Worm (Caenorhabditis elegans): ENCODE measurements around the gene crn-3.

crn-3 gene

DNA sequence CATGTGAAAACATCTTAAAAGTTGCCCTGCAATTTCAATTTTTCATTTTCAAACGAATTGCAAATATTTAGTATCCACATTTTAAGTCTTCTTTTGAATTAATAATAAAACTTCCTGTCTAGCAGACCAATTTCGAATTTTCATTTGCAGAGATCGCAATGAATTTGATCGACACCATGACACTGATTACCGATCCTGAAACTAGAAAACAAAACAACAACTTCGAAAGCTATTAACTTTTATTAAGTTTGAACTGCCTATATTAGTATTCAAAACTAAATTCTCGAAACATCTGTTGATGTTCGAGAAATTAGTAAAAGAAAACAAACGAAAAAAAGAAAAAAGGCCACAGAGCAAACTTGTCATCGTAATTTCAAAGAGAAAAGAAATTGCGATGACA is 13.7 kb upstream of the crn-3 start (continued):
- TF ChIP-seq ZK185.1 (tag; optimal IDR thresholded peaks at IDR 0.05; ENCODE audit: poor library complexity, severe bottlenecking) (no peak), F39B2.1 (GFP tag; IDR thresholded peaks at IDR 0.05) (no peak), nhr-90 (tag; optimal IDR thresholded peaks at IDR 0.05) (no peak), F57C9.4 (tag; optimal IDR thresholded peaks at IDR 0.05) (no peak), rec-8 (tag; optimal IDR thresholded peaks at IDR 0.05) (no peak), sea-2 (GFP tag; IDR thresholded peaks at IDR 0.05) (no peak), ama-1 (optimal IDR thresholded peaks at IDR 0.05) (no peak), ama-1 (GFP tag; optimal IDR thresholded peaks at IDR 0.05) (peak in 1 of 2 experiments; percentile 67), dpff-1 (tag; optimal IDR thresholded peaks at IDR 0.05) (no peak), tbx-9 (tag; optimal IDR thresholded peaks at IDR 0.05; ENCODE audit: borderline replicate concordance) (no peak), athp-1 (tag; optimal IDR thresholded peaks at IDR 0.05) (no peak), zfh-2 (GFP tag; conservative IDR thresholded peaks at IDR 0.05) (no peak), F23B12.7 (tag; optimal IDR thresholded peaks at IDR 0.05; ENCODE audit: insufficient read depth) (no peak), dox-1 (GFP tag; IDR thresholded peaks at IDR 0.05) (no peak), madf-8 (GFP tag; conservative IDR thresholded peaks at IDR 0.05) (no peak), gei-17 (GFP tag; optimal IDR thresholded peaks at IDR 0.05) (no peak), ztf-18 (tag; optimal IDR thresholded peaks at IDR 0.05) (no peak), Y79H2A.3 (GFP tag; conservative IDR thresholded peaks at IDR 0.05) (no peak), hlh-26 (GFP tag; conservative IDR thresholded peaks at IDR 0.05) (no peak), sdz-38 (tag; optimal IDR thresholded peaks at IDR 0.05) (no peak), ztf-6 (GFP tag; IDR thresholded peaks at IDR 0.05) (no peak), nhr-179 (tag; optimal IDR thresholded peaks at IDR 0.05) (no peak), ccch-3 (GFP tag; optimal IDR thresholded peaks at IDR 0.05) (no peak), ztf-26 (tag; optimal IDR thresholded peaks at IDR 0.05) (no peak), aptf-2 (GFP tag; conservative IDR thresholded peaks at IDR 0.05) (no peak), B0261.1 (tag; optimal IDR thresholded peaks at IDR 0.05) (no peak), bed-2 (GFP tag; IDR thresholded peaks at IDR 0.05) (no peak), D2030.7 (GFP tag; IDR thresholded peaks at IDR 0.05) (no peak), ceh-27 (GFP tag; optimal IDR thresholded peaks at IDR 0.05) (no peak), C17E4.6 (GFP tag; IDR thresholded peaks at IDR 0.05) (no peak), ceh-79 (tag; optimal IDR thresholded peaks at IDR 0.05) (no peak), lin-54 (GFP tag; optimal IDR thresholded peaks at IDR 0.05) (peak; percentile 24), B0019.2 (GFP tag; conservative IDR thresholded peaks at IDR 0.05) (no peak), lsy-27 (tag; optimal IDR thresholded peaks at IDR 0.05; ENCODE audit: borderline replicate concordance, insufficient read depth) (no peak), T07F8.4 (tag; optimal IDR thresholded peaks at IDR 0.05) (no peak), attf-5 (GFP tag; optimal IDR thresholded peaks at IDR 0.05) (no peak), T26A5.8 (tag; optimal IDR thresholded peaks at IDR 0.05) (no peak), Y95B8A.8 (GFP tag; IDR thresholded peaks at IDR 0.05) (no peak)

DNA sequence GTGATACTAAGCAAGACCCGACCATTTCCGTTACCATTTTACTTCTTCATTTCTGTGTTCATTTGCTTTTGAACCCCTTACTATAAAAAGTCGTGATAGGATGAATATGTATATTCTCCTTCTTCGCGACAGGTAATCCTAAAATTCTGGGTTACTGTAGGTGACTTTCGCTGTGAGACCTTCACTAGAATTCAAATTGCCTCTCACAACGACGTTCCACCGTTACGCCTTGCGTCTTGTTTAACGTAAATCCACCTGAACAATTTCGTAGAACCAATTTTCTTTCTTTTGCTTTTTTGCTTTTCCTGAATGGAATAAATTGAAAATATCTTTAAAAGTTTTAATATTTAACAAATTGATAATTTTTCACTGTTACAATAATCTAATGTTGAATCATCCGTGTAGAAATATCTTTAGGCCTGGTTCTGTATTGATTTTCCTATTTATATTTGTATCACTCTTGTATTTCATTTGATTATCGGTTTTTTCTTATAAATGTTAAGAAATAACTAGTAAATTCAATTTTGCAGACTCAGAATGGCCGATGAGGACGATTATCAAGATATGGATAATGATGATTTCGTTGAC is 8.9 kb upstream of the crn-3 start, which contains the start of gene rpb-6:
Gene rpb-6, plus strand, starts transcription at position 538 of the 588 bp plus-strand sequence.
- peak; percentile 56 for TF ChIP-seq F33H1.4 (GFP tag; IDR thresholded peaks at IDR 0.05)
- peak; percentile 9 for TF ChIP-seq dpl-1 (GFP tag; optimal IDR thresholded peaks at IDR 0.05)
- TF ChIP-seq lsl-1 (GFP tag; optimal IDR thresholded peaks at IDR 0.05) = peak; percentile 66
- TF ChIP-seq ceh-100 (GFP tag; IDR thresholded peaks at IDR 0.05) = no peak
- no peak for TF ChIP-seq ekl-4 (GFP tag; IDR thresholded peaks at IDR 0.05)
- TF ChIP-seq lin-54 (GFP tag; optimal IDR thresholded peaks at IDR 0.05) = peak; percentile 67
- TF ChIP-seq madf-6 (GFP tag; IDR thresholded peaks at IDR 0.05) = peak; percentile 49; the same call in 1 of the 2 replicates
- TF ChIP-seq attf-3 (GFP tag; conservative IDR thresholded peaks at IDR 0.05) = peak; percentile 92
- peak; percentile 40 for TF ChIP-seq efl-1 (GFP tag; optimal IDR thresholded peaks at IDR 0.05)
- no peak for TF ChIP-seq somi-1 (GFP tag; optimal IDR thresholded peaks at IDR 0.05)
